Worm (Caenorhabditis elegans): ENCODE data around the gene sgt-1.

sgt-1 gene

ce11 chrII:4874335-4874861, 29.2 kb downstream of the sgt-1 start, which contains the start of gene F11G11.15:
Gene F11G11.15 (plus strand): TSS chrII:4874845.
- TF ChIP-seq gmeb-1 (tag; optimal IDR thresholded peaks at IDR 0.05) (no peak), blmp-1 (tag; optimal IDR thresholded peaks at IDR 0.05; ENCODE audit: insufficient read depth) (peak; percentile 63), nhr-25 (tag; optimal IDR thresholded peaks at IDR 0.05) (peak; percentile 40), ceh-82 (tag; optimal IDR thresholded peaks at IDR 0.05) (no peak), sem-4 (tag; optimal IDR thresholded peaks at IDR 0.05) (no peak), ztf-4 (tag; optimal IDR thresholded peaks at IDR 0.05) (no peak), nhr-21 (tag; optimal IDR thresholded peaks at IDR 0.05) (peak; percentile 32)

ce11 chrII:4873029-4873428, 30.6 kb downstream of the sgt-1 start, which contains the start of gene col-73:
Gene col-73 (minus strand): TSS chrII:4873129.
- TF ChIP-seq lin-39 (tag; optimal IDR thresholded peaks at IDR 0.05) (no peak), ztf-1 (GFP tag; conservative IDR thresholded peaks at IDR 0.05) (no peak), lsy-2 (tag; optimal IDR thresholded peaks at IDR 0.05) (no peak), Y55F3AM.14 (GFP tag; optimal IDR thresholded peaks at IDR 0.05) (no peak), nhr-6 (tag; optimal IDR thresholded peaks at IDR 0.05) (no peak), unc-55 (GFP tag; optimal IDR thresholded peaks at IDR 0.05) (no peak), mbf-1 (tag; optimal IDR thresholded peaks at IDR 0.05) (no peak), nhr-21 (tag; optimal IDR thresholded peaks at IDR 0.05) (no peak), skn-1 (tag; optimal IDR thresholded peaks at IDR 0.05) (no peak), zag-1 (tag; optimal IDR thresholded peaks at IDR 0.05) (no peak), nhr-129 (tag; optimal IDR thresholded peaks at IDR 0.05) (no peak), dmd-4 (tag; optimal IDR thresholded peaks at IDR 0.05) (no peak), alr-1 (tag; optimal IDR thresholded peaks at IDR 0.05) (no peak), sma-9 (GFP tag; optimal IDR thresholded peaks at IDR 0.05) (no peak), sma-9 (tag; optimal IDR thresholded peaks at IDR 0.05) (no peak), R02D3.7 (tag; optimal IDR thresholded peaks at IDR 0.05) (no peak), C34F6.9 (tag; optimal IDR thresholded peaks at IDR 0.05) (no peak), unc-62 (GFP tag; optimal IDR thresholded peaks at IDR 0.05) (no peak), ztf-4 (tag; optimal IDR thresholded peaks at IDR 0.05) (no peak)

- TF ChIP-seq Y55F3AM.14 (GFP tag; optimal IDR thresholded peaks at IDR 0.05) (no peak), skn-1 (tag; optimal IDR thresholded peaks at IDR 0.05) (no peak), alr-1 (tag; optimal IDR thresholded peaks at IDR 0.05) (no peak), mbf-1 (tag; optimal IDR thresholded peaks at IDR 0.05) (no peak), blmp-1 (tag; optimal IDR thresholded peaks at IDR 0.05; ENCODE audit: insufficient read depth) (peak; percentile 53), unc-39 (tag; optimal IDR thresholded peaks at IDR 0.05) (no peak)
Observed at ce11 chrII:4871834-4872233, 31.8 kb downstream of the sgt-1 start.

ce11 chrII:4870691-4871090, 32.9 kb downstream of the sgt-1 start, which contains the start of gene col-20:
Gene col-20 (minus strand): TSS chrII:4870791.
- no peak for TF ChIP-seq zag-1 (tag; optimal IDR thresholded peaks at IDR 0.05)
- TF ChIP-seq snpc-4 (tag; optimal IDR thresholded peaks at IDR 0.05): no peak
- TF ChIP-seq C34F6.9 (tag; optimal IDR thresholded peaks at IDR 0.05): no peak
- TF ChIP-seq ama-1 (optimal IDR thresholded peaks at IDR 0.05): no peak
- TF ChIP-seq nhr-10 (tag; optimal IDR thresholded peaks at IDR 0.05): no peak
- no peak for TF ChIP-seq dmd-4 (tag; optimal IDR thresholded peaks at IDR 0.05)
- TF ChIP-seq sma-3 (GFP tag; optimal IDR thresholded peaks at IDR 0.05): no peak
- no peak for TF ChIP-seq egl-27 (tag; optimal IDR thresholded peaks at IDR 0.05)
- TF ChIP-seq ceh-82 (tag; optimal IDR thresholded peaks at IDR 0.05): no peak
- TF ChIP-seq fos-1 (tag; optimal IDR thresholded peaks at IDR 0.05): no peak
- no peak for TF ChIP-seq lin-11 (tag; optimal IDR thresholded peaks at IDR 0.05)
- TF ChIP-seq nhr-237 (tag; optimal IDR thresholded peaks at IDR 0.05): no peak
- TF ChIP-seq ztf-1 (GFP tag; conservative IDR thresholded peaks at IDR 0.05): no peak
- no peak for TF ChIP-seq ztf-4 (tag; optimal IDR thresholded peaks at IDR 0.05)
- TF ChIP-seq nhr-11 (tag; optimal IDR thresholded peaks at IDR 0.05): no peak
- no peak for TF ChIP-seq nhr-129 (tag; optimal IDR thresholded peaks at IDR 0.05)

- TF ChIP-seq unc-39 (tag; optimal IDR thresholded peaks at IDR 0.05): no peak
- no peak for TF ChIP-seq Y55F3AM.14 (GFP tag; optimal IDR thresholded peaks at IDR 0.05)
- TF ChIP-seq ztf-1 (GFP tag; conservative IDR thresholded peaks at IDR 0.05): no peak
- no peak for TF ChIP-seq elt-3 (tag; optimal IDR thresholded peaks at IDR 0.05)
- no peak for TF ChIP-seq aly-2 (tag; optimal IDR thresholded peaks at IDR 0.05)
- no peak for TF ChIP-seq lin-13 (GFP tag; optimal IDR thresholded peaks at IDR 0.05)
- no peak for TF ChIP-seq lin-39 (tag; optimal IDR thresholded peaks at IDR 0.05)
- no peak for TF ChIP-seq ztf-11 (tag; optimal IDR thresholded peaks at IDR 0.05)
- TF ChIP-seq ceh-16 (tag; optimal IDR thresholded peaks at IDR 0.05): no peak
- TF ChIP-seq ztf-4 (tag; optimal IDR thresholded peaks at IDR 0.05): no peak
- no peak for TF ChIP-seq mbf-1 (tag; optimal IDR thresholded peaks at IDR 0.05)
- TF ChIP-seq egl-27 (tag; optimal IDR thresholded peaks at IDR 0.05): no peak
- TF ChIP-seq unc-55 (GFP tag; optimal IDR thresholded peaks at IDR 0.05): no peak
- TF ChIP-seq mdl-1 (tag; optimal IDR thresholded peaks at IDR 0.05): no peak
- no peak for TF ChIP-seq sem-4 (tag; optimal IDR thresholded peaks at IDR 0.05)
- no peak for TF ChIP-seq blmp-1 (tag; optimal IDR thresholded peaks at IDR 0.05; ENCODE audit: insufficient read depth)
- TF ChIP-seq nhr-23 (tag; optimal IDR thresholded peaks at IDR 0.05): no peak
- no peak for TF ChIP-seq snpc-4 (tag; optimal IDR thresholded peaks at IDR 0.05)
Observed at ce11 chrII:4869793-4870343, 33.7 kb downstream of the sgt-1 start.

Data from whole organism, L2 larva.